Worm (Caenorhabditis elegans) whole organism, L4 larva: ENCODE results near the gene ulp-3.

Experiments used
- F10B5.3 ChIP-seq: sonication (generic microtip); optimal IDR thresholded peaks from 2 replicates; lab custom pipeline; 2016; ENCODE audit warnings: mild to moderate bottlenecking, missing genetic modification characterization, missing compliant biosample characterization
- F26F4.8 ChIP-seq: fragments of 200-800 bp; sonication (Bioruptor generic); conservative IDR thresholded peaks from 2 replicates; pipeline ENCODE4 v1.3.6; 2022; ENCODE audit warnings: missing genetic modification characterization, missing compliant biosample characterization
- F44E2.7 ChIP-seq: fragments of 200-800 bp; sonication (Bioruptor generic); IDR thresholded peaks from 2 replicates; pipeline ENCODE4 v2.1.2; 2022; ENCODE audit warnings: missing genetic modification characterization, missing compliant biosample characterization
- T20F7.1 ChIP-seq: fragments of 200-800 bp; sonication (Bioruptor generic); optimal IDR thresholded peaks from 2 replicates; lab custom pipeline; 2018; ENCODE audit warnings: mild to moderate bottlenecking, missing genetic modification characterization, missing compliant biosample characterization
- Y105C5A.15 ChIP-seq: fragments of 200-800 bp; sonication (Bioruptor generic); IDR thresholded peaks from 2 replicates; pipeline ENCODE4 v1.3.6; 2022; ENCODE audit warnings: missing genetic modification characterization, missing compliant biosample characterization
- Y5F2A.4 ChIP-seq: fragments of 200-800 bp; sonication (Bioruptor generic); optimal IDR thresholded peaks from 2 replicates; lab custom pipeline; 2018; ENCODE audit warnings: mild to moderate bottlenecking, missing genetic modification characterization, missing compliant biosample characterization
- ZK337.2 ChIP-seq: fragments of 200-800 bp; sonication (Bioruptor generic); IDR thresholded peaks from 2 replicates; pipeline ENCODE4 v1.3.6; 2022; ENCODE audit warnings: missing genetic modification reagents, missing genetic modification characterization, missing compliant biosample characterization
- ZK546.5 ChIP-seq, 2 experiments: sonication (generic microtip); optimal IDR thresholded peaks; 2 replicates each; lab custom pipeline; 2017; ENCODE audit warnings: missing biosample characterization in 2 of 2, missing genetic modification characterization in 2 of 2
- aha-1 ChIP-seq: fragments of 150-350 bp; peaks from one replicate; lab custom pipeline; 2014; ENCODE audit warnings: missing biosample characterization, missing genetic modification characterization
- ceh-32 ChIP-seq: sonication (generic microtip); optimal IDR thresholded peaks from 2 replicates; lab custom pipeline; 2016; ENCODE audit warnings: mild to moderate bottlenecking, missing genetic modification characterization, missing compliant biosample characterization; ENCODE audit not compliant: poor library complexity
- ceh-44 ChIP-seq: fragments of 200-800 bp; sonication (Bioruptor generic); IDR thresholded peaks from 2 replicates; pipeline ENCODE4 v1.3.6; 2022; ENCODE audit warnings: missing genetic modification reagents, missing genetic modification characterization, missing compliant biosample characterization
- ctbp-1 ChIP-seq: fragments of 200-800 bp; sonication (Bioruptor generic); IDR thresholded peaks from 2 replicates; pipeline ENCODE4 v1.3.6; 2022; ENCODE audit warnings: missing genetic modification reagents, missing genetic modification characterization, missing compliant biosample characterization
- duxl-1 ChIP-seq: sonication (generic microtip); optimal IDR thresholded peaks from 2 replicates; lab custom pipeline; 2016; ENCODE audit warnings: mild to moderate bottlenecking, missing genetic modification characterization, moderate library complexity, missing compliant biosample characterization; ENCODE audit not compliant: poor library complexity
- dve-1 ChIP-seq: sonication (generic microtip); optimal IDR thresholded peaks from 2 replicates; lab custom pipeline; 2017; ENCODE audit warnings: antibody characterized with exemption, mild to moderate bottlenecking, missing genetic modification characterization, missing compliant biosample characterization; ENCODE audit not compliant: insufficient read depth
- egl-27 ChIP-seq: sonication (generic microtip); optimal IDR thresholded peaks from 3 replicates; lab custom pipeline; 2017; ENCODE audit warnings: missing biosample characterization, missing genetic modification reagents, missing genetic modification characterization
- fkh-10 ChIP-seq: fragments of 150-350 bp; optimal IDR thresholded peaks from 2 replicates; lab custom pipeline; 2014; ENCODE audit warnings: missing biosample characterization, missing genetic modification reagents, missing genetic modification characterization
- fos-1 ChIP-seq: fragments of 150-350 bp; optimal IDR thresholded peaks from 2 replicates; lab custom pipeline; 2014; ENCODE audit warnings: missing biosample characterization, missing genetic modification characterization
- gei-8 ChIP-seq: fragments of 200-800 bp; sonication (Bioruptor generic); optimal IDR thresholded peaks from 2 replicates; lab custom pipeline; 2018; ENCODE audit warnings: mild to moderate bottlenecking, missing genetic modification characterization, missing compliant biosample characterization
- jun-1 ChIP-seq: fragments of 150-350 bp; optimal IDR thresholded peaks from 2 replicates; lab custom pipeline; 2014; ENCODE audit warnings: missing biosample characterization, missing genetic modification reagents, missing genetic modification characterization
- lin-1 ChIP-seq: fragments of 200-800 bp; sonication (Bioruptor generic); IDR thresholded peaks from 2 replicates; pipeline ENCODE4 v1.3.6; 2022; ENCODE audit warnings: missing genetic modification reagents, missing genetic modification characterization, missing compliant biosample characterization
- lin-13 ChIP-seq: fragments of 150-350 bp; optimal IDR thresholded peaks from 2 replicates; lab custom pipeline; 2014; ENCODE audit warnings: missing biosample characterization, missing genetic modification reagents, missing genetic modification characterization
- lin-15B ChIP-seq: fragments of 150-350 bp; sonication (generic microtip); optimal IDR thresholded peaks from 3 replicates; lab custom pipeline; 2014; ENCODE audit warnings: missing biosample characterization, missing genetic modification characterization
- lin-38 ChIP-seq: fragments of 200-800 bp; sonication (Bioruptor generic); IDR thresholded peaks from 2 replicates; pipeline ENCODE4 v1.3.6; 2022; ENCODE audit warnings: missing genetic modification reagents, missing genetic modification characterization, missing compliant biosample characterization
- madf-5 ChIP-seq, 2 experiments: fragments of 200-800 bp; sonication (Bioruptor generic); IDR thresholded peaks; 2 replicates each; pipeline ENCODE4 v1.3.6; 2022; ENCODE audit warnings: missing compliant biosample characterization in 2 of 2, missing genetic modification characterization in 2 of 2
- mdl-1 ChIP-seq, 2 experiments: fragments of 150-350 bp in 1 of 2; sonication (generic microtip) in 1 of 2; optimal IDR thresholded peaks; 2 replicates each; lab custom pipeline; 2014 to 2017; ENCODE audit warnings: missing biosample characterization in 2 of 2, missing genetic modification characterization in 2 of 2
- mdt-29 ChIP-seq: fragments of 200-800 bp; sonication (Bioruptor generic); IDR thresholded peaks from 2 replicates; pipeline ENCODE4 v1.3.6; 2022; ENCODE audit warnings: missing genetic modification reagents, missing genetic modification characterization, missing compliant biosample characterization
- mep-1 ChIP-seq: fragments of 150-350 bp; sonication (generic microtip); optimal IDR thresholded peaks from 3 replicates; lab custom pipeline; 2014; ENCODE audit warnings: missing biosample characterization, missing genetic modification characterization
- mes-2 ChIP-seq: sonication (generic microtip); optimal IDR thresholded peaks from 2 replicates; lab custom pipeline; 2016; ENCODE audit warnings: missing genotype, mild to moderate bottlenecking, missing genetic modification characterization, missing compliant biosample characterization; ENCODE audit not compliant: poor library complexity, severe bottlenecking
- mxl-3 ChIP-seq: fragments of 200-800 bp; sonication (Bioruptor generic); optimal IDR thresholded peaks from 2 replicates; lab custom pipeline; 2018; ENCODE audit warnings: mild to moderate bottlenecking, missing genetic modification characterization, missing compliant biosample characterization
- nhr-237 ChIP-seq: sonication (generic microtip); optimal IDR thresholded peaks from 2 replicates; lab custom pipeline; 2017; ENCODE audit warnings: missing biosample characterization, missing genetic modification characterization
- nhr-42 ChIP-seq: fragments of 200-800 bp; sonication (Bioruptor generic); IDR thresholded peaks from 2 replicates; pipeline ENCODE4 v1.3.6; 2022; ENCODE audit warnings: missing genetic modification characterization, missing compliant biosample characterization
- nhr-76 ChIP-seq: fragments of 150-350 bp; optimal IDR thresholded peaks from 2 replicates; lab custom pipeline; 2014; ENCODE audit warnings: missing biosample characterization, missing genetic modification characterization
- set-16 ChIP-seq: fragments of 200-800 bp; sonication (Bioruptor generic); IDR thresholded peaks from 2 replicates; pipeline ENCODE4 v1.3.6; 2022; ENCODE audit warnings: missing genetic modification reagents, missing genetic modification characterization, missing compliant biosample characterization
- skn-1 ChIP-seq: fragments of 150-350 bp; optimal IDR thresholded peaks from 2 replicates; lab custom pipeline; 2014; ENCODE audit warnings: missing biosample characterization, missing genetic modification characterization
- spr-1 ChIP-seq: sonication (generic microtip); optimal IDR thresholded peaks from 2 replicates; lab custom pipeline; 2016; ENCODE audit warnings: mild to moderate bottlenecking, missing genetic modification characterization, missing compliant biosample characterization
- tra-1 ChIP-seq: fragments of 200-800 bp; sonication (Bioruptor generic); IDR thresholded peaks from 2 replicates; pipeline ENCODE4 v1.3.6; 2022; ENCODE audit warnings: missing genetic modification reagents, missing genetic modification characterization, missing compliant biosample characterization
- unc-62 ChIP-seq, 3 experiments: fragments of 150-350 bp in 1 of 3; sonication (generic microtip); optimal IDR thresholded peaks in 2 of 3; peaks in 1 of 3; 1 replicate in 1 of 3; 2 replicates in 2 of 3; lab custom pipeline; 2014 to 2017; ENCODE audit warnings: missing biosample characterization in 3 of 3, missing genetic modification characterization in 3 of 3, missing genetic modification reagents in 3 of 3, missing genotype in 1 of 3
- zag-1 ChIP-seq: fragments of 150-350 bp; optimal IDR thresholded peaks from 2 replicates; lab custom pipeline; 2014; ENCODE audit warnings: missing biosample characterization, missing genetic modification characterization
- zfp-2 ChIP-seq: sonication (generic microtip); optimal IDR thresholded peaks from 2 replicates; lab custom pipeline; 2016; ENCODE audit warnings: mild to moderate bottlenecking, missing genetic modification characterization, missing compliant biosample characterization

The ulp-3 gene

ce11 chrIV:1990843-1991339 lies 27.5 kb downstream of the ulp-3 start:
- no peak for TF ChIP-seq jun-1
- peak; percentile 91 for TF ChIP-seq aha-1 (tag; lab: Kevin White, UChicago)
- TF ChIP-seq lin-13 (GFP tag; lab: Kevin White, UChicago), result no peak
- no peak for TF ChIP-seq Y5F2A.4 (GFP tag; lab: Kevin White, UChicago)
- no peak for TF ChIP-seq nhr-42 (GFP tag; lab: Robert Waterston, UW)
- no peak for TF ChIP-seq unc-62 (GFP tag; optimal IDR thresholded peaks at IDR 0.05 in 1 of 2; lab: Kevin White, UChicago)
- TF ChIP-seq unc-62 (tag; optimal IDR thresholded peaks at IDR 0.05; lab: Kevin White, UChicago), result no peak
- TF ChIP-seq lin-15B (tag; lab: Kevin White, UChicago), result no peak
- TF ChIP-seq F10B5.3, result no peak
- no peak for TF ChIP-seq dve-1 (tag; lab: Kevin White, UChicago)
- no peak for TF ChIP-seq duxl-1 (tag; lab: Kevin White, UChicago)
- TF ChIP-seq Y105C5A.15 (GFP tag; lab: Robert Waterston, UW), result no peak
- no peak for TF ChIP-seq nhr-76
- no peak for TF ChIP-seq ZK337.2 (GFP tag; lab: Robert Waterston, UW)
- TF ChIP-seq ctbp-1, result 0 out of 2 replicates have a peak, but pooled peaks have one; percentile 11
- TF ChIP-seq ZK546.5 (tag; optimal IDR thresholded peaks at IDR 0.05; lab: Kevin White, UChicago), result no peak
- TF ChIP-seq mes-2, result no peak
- no peak for TF ChIP-seq fkh-10 (GFP tag; lab: Kevin White, UChicago)
- no peak for TF ChIP-seq T20F7.1
- peak; percentile 93 for TF ChIP-seq set-16 (GFP tag; lab: Robert Waterston, UW)
- TF ChIP-seq zfp-2 (tag; lab: Kevin White, UChicago), result no peak
- TF ChIP-seq egl-27 (tag; lab: Kevin White, UChicago), result no peak
- no peak for TF ChIP-seq madf-5 (GFP tag; IDR thresholded peaks at IDR 0.05; lab: Robert Waterston, UW)
- no peak for TF ChIP-seq gei-8 (GFP tag; lab: Kevin White, UChicago)
- no peak for TF ChIP-seq mep-1 (tag; lab: Kevin White, UChicago)
- no peak for TF ChIP-seq nhr-237

- no peak for TF ChIP-seq egl-27 (tag; lab: Kevin White, UChicago)
- no peak for TF ChIP-seq F44E2.7 (GFP tag; lab: Robert Waterston, UW)
- no peak for TF ChIP-seq tra-1 (GFP tag; lab: Robert Waterston, UW)
- TF ChIP-seq lin-1, result no peak
- TF ChIP-seq ceh-44, result no peak
- TF ChIP-seq ceh-32 (tag; lab: Kevin White, UChicago), result no peak
- TF ChIP-seq spr-1, result no peak
- TF ChIP-seq zag-1, result no peak
- TF ChIP-seq skn-1 (tag; lab: Kevin White, UChicago), result no peak
- TF ChIP-seq lin-15B (tag; lab: Kevin White, UChicago), result no peak
Measured at ce11 chrIV:1992789-1993188, 29.4 kb downstream of the ulp-3 start, which contains the start of gene xpc-1. Gene xpc-1, plus strand, starts transcription at chrIV:1993089.

- TF ChIP-seq lin-38 (GFP tag; lab: Robert Waterston, UW) (peak; percentile 83), F44E2.7 (GFP tag; lab: Robert Waterston, UW) (no peak), mdl-1 (tag; optimal IDR thresholded peaks at IDR 0.05; lab: Kevin White, UChicago) (no peak)
- TF ChIP-seq, all 104 proteins: peak for 1
Measured at ce11 chrIV:1997762-1998161, 34.3 kb downstream of the ulp-3 start.

- no peak for TF ChIP-seq mdt-29
- no peak for TF ChIP-seq ZK546.5 (tag; optimal IDR thresholded peaks at IDR 0.05; lab: Kevin White, UChicago)
- TF ChIP-seq skn-1 (tag; lab: Kevin White, UChicago), result no peak
- TF ChIP-seq Y5F2A.4 (GFP tag; lab: Kevin White, UChicago), result no peak
- TF ChIP-seq fos-1, result no peak
- TF ChIP-seq aha-1 (tag; lab: Kevin White, UChicago), result peak; percentile 41
- TF ChIP-seq F26F4.8, result no peak
- no peak for TF ChIP-seq mxl-3 (GFP tag; lab: Kevin White, UChicago)
Measured at ce11 chrIV:2002290-2002689, 38.9 kb downstream of the ulp-3 start.
